Fruit fly (Drosophila melanogaster) whole organism, embryonic: Measurements from ENCODE around the gene Wdr33.

ENCODE experiments used
- Aef1 ChIP-seq: fragments of 200-800 bp; sonication (Bioruptor generic); IDR thresholded peaks from 3 replicates; pipeline ENCODE4 v1.3.6; 2022; ENCODE audit warnings: missing biosample characterization, missing genetic modification characterization
- B-H2 ChIP-seq: fragments of 200-800 bp; sonication (Bioruptor generic); optimal IDR thresholded peaks from 2 replicates; lab custom pipeline; 2018; ENCODE audit warnings: missing biosample characterization, mild to moderate bottlenecking, missing genetic modification characterization
- Bgb ChIP-seq: fragments of 200-800 bp; sonication (Bioruptor generic); IDR thresholded peaks from 2 replicates; pipeline ENCODE4 v1.3.6; 2022; ENCODE audit warnings: missing biosample characterization, missing genetic modification characterization; ENCODE audit not compliant: partially characterized antibody
- CG10274 ChIP-seq: fragments of 200-800 bp; sonication (Bioruptor generic); optimal IDR thresholded peaks from 3 replicates; lab custom pipeline; 2017; ENCODE audit warnings: missing biosample characterization, mild to moderate bottlenecking, missing genetic modification characterization
- CG11456 ChIP-seq: fragments of 200-800 bp; sonication (Bioruptor generic); IDR thresholded peaks from 3 replicates; pipeline ENCODE4 v1.3.6; 2022; ENCODE audit warnings: missing biosample characterization, missing genetic modification characterization
- CG12391 ChIP-seq: fragments of 200-800 bp; sonication (Bioruptor generic); optimal IDR thresholded peaks from 3 replicates; lab custom pipeline; 2018; ENCODE audit warnings: missing biosample characterization, mild to moderate bottlenecking, missing genetic modification characterization, moderate library complexity
- CG13296 ChIP-seq: fragments of 200-800 bp; sonication (Bioruptor generic); optimal IDR thresholded peaks from 3 replicates; lab custom pipeline; 2018; ENCODE audit warnings: missing biosample characterization, mild to moderate bottlenecking, missing genetic modification characterization
- CG14441 ChIP-seq: fragments of 200-800 bp; sonication (Bioruptor generic); IDR thresholded peaks from 2 replicates; pipeline ENCODE4 v1.3.6; 2022; ENCODE audit warnings: missing biosample characterization, missing genetic modification characterization
- CG17385 ChIP-seq: fragments of 200-800 bp; sonication (Bioruptor generic); optimal IDR thresholded peaks from 3 replicates; lab custom pipeline; 2018; ENCODE audit warnings: missing biosample characterization, mild to moderate bottlenecking, missing genetic modification characterization
- CG17612 ChIP-seq: fragments of 200-800 bp; sonication (Bioruptor generic); IDR thresholded peaks from 2 replicates; pipeline ENCODE4 v1.3.6; 2022; ENCODE audit warnings: missing biosample characterization, missing genetic modification characterization
- CG30020 ChIP-seq: fragments of 200-800 bp; optimal IDR thresholded peaks from 2 replicates; lab custom pipeline; 2019; ENCODE audit warnings: missing biosample characterization, mild to moderate bottlenecking, missing genetic modification characterization, moderate library complexity
- CG30403 ChIP-seq: fragments of 200-800 bp; sonication (Bioruptor generic); optimal IDR thresholded peaks from 3 replicates; lab custom pipeline; 2016; ENCODE audit warnings: missing biosample characterization, missing genetic modification characterization
- CG31388 ChIP-seq: fragments of 200-800 bp; sonication (Bioruptor generic); optimal IDR thresholded peaks from 2 replicates; lab custom pipeline; 2016; ENCODE audit warnings: missing biosample characterization, missing genetic modification characterization
- CG5180 ChIP-seq: fragments of 200-800 bp; sonication (Bioruptor generic); optimal IDR thresholded peaks from 3 replicates; lab custom pipeline; 2017; ENCODE audit warnings: missing biosample characterization, missing genetic modification characterization, mild to moderate bottlenecking, moderate library complexity, missing genetic modification reagents
- CG6254 ChIP-seq: fragments of 200-800 bp; sonication (Bioruptor generic); optimal IDR thresholded peaks from 3 replicates; lab custom pipeline; 2017; ENCODE audit warnings: mild to moderate bottlenecking, missing biosample characterization, missing genetic modification reagents, missing genetic modification characterization
- CG8089 ChIP-seq: fragments of 200-800 bp; sonication (Bioruptor generic); optimal IDR thresholded peaks from 3 replicates; lab custom pipeline; 2016; ENCODE audit warnings: missing biosample characterization, missing genetic modification characterization
- D19A ChIP-seq: fragments of 200-800 bp; optimal IDR thresholded peaks from 3 replicates; lab custom pipeline; 2019; ENCODE audit warnings: missing biosample characterization, mild to moderate bottlenecking, missing genetic modification characterization, moderate library complexity
- Dip3 ChIP-seq: fragments of 200-800 bp; sonication (Bioruptor generic); optimal IDR thresholded peaks from 3 replicates; lab custom pipeline; 2016; ENCODE audit warnings: missing biosample characterization, missing genetic modification characterization
- Gsc ChIP-seq: fragments of 200-800 bp; sonication (Bioruptor generic); IDR thresholded peaks from 2 replicates; pipeline ENCODE4 v1.3.6; 2022; ENCODE audit warnings: missing biosample characterization, missing genetic modification characterization
- HLH54F ChIP-seq: fragments of 200-800 bp; sonication (Bioruptor generic); optimal IDR thresholded peaks from 3 replicates; lab custom pipeline; 2016; ENCODE audit warnings: missing biosample characterization, missing genetic modification characterization
- Opbp ChIP-seq: fragments of 200-800 bp; sonication (Bioruptor generic); IDR thresholded peaks from 3 replicates; pipeline ENCODE4 v1.3.6; 2022; ENCODE audit warnings: missing biosample characterization, missing genetic modification characterization; ENCODE audit not compliant: partially characterized antibody
- Pdp1 ChIP-seq, 2 experiments: fragments of 200-800 bp; sonication (Bioruptor generic); optimal IDR thresholded peaks; 3 replicates each; lab custom pipeline; 2016; ENCODE audit warnings: missing biosample characterization in 2 of 2, missing genetic modification characterization in 2 of 2, mild to moderate bottlenecking in 1 of 2, moderate library complexity in 1 of 2
- Rfx ChIP-seq: fragments of 200-800 bp; sonication (Bioruptor generic); IDR thresholded peaks from 2 replicates; pipeline ENCODE4 v1.3.6; 2022; ENCODE audit warnings: missing biosample characterization, missing genetic modification characterization
- YL-1 ChIP-seq: fragments of 200-800 bp; sonication (Bioruptor generic); optimal IDR thresholded peaks from 3 replicates; lab custom pipeline; 2017; ENCODE audit warnings: missing biosample characterization, mild to moderate bottlenecking, missing genetic modification characterization
- ash1 ChIP-seq: fragments of 200-800 bp; sonication (Bioruptor generic); optimal IDR thresholded peaks from 2 replicates; lab custom pipeline; 2018; ENCODE audit warnings: missing biosample characterization, mild to moderate bottlenecking, missing genetic modification characterization
- az2 ChIP-seq: fragments of 200-800 bp; sonication (Bioruptor generic); optimal IDR thresholded peaks from 3 replicates; lab custom pipeline; 2016; ENCODE audit warnings: missing biosample characterization, missing genetic modification characterization
- bowl ChIP-seq: fragments of 200-800 bp; sonication (Bioruptor generic); IDR thresholded peaks from 2 replicates; pipeline ENCODE4 v1.3.6; 2022; ENCODE audit warnings: missing biosample characterization, missing genetic modification characterization
- br ChIP-seq: fragments of >200 bp; optimal IDR thresholded peaks from 2 replicates; lab custom pipeline; 2017
- crc ChIP-seq: fragments of 200-800 bp; sonication (Bioruptor generic); optimal IDR thresholded peaks from 2 replicates; lab custom pipeline; 2016; ENCODE audit warnings: missing biosample characterization, missing genetic modification characterization
- dmrt11E ChIP-seq: fragments of 200-800 bp; sonication (Bioruptor generic); optimal IDR thresholded peaks from 3 replicates; lab custom pipeline; 2018; ENCODE audit warnings: missing biosample characterization, mild to moderate bottlenecking, missing genetic modification characterization, moderate library complexity
- emc ChIP-seq: fragments of 200-800 bp; sonication (Bioruptor generic); optimal IDR thresholded peaks from 2 replicates; lab custom pipeline; 2016; ENCODE audit warnings: missing biosample characterization, missing genetic modification characterization
- fd96Cb ChIP-seq: fragments of 200-800 bp; sonication (Bioruptor generic); optimal IDR thresholded peaks from 2 replicates; lab custom pipeline; 2018; ENCODE audit warnings: missing biosample characterization, mild to moderate bottlenecking, missing genetic modification characterization, moderate library complexity
- fu2 ChIP-seq: fragments of 200-800 bp; sonication (Bioruptor generic); optimal IDR thresholded peaks from 2 replicates; lab custom pipeline; 2016; ENCODE audit warnings: missing biosample characterization, missing genetic modification characterization
- gro ChIP-seq: fragments of 200-800 bp; sonication (Bioruptor generic); optimal IDR thresholded peaks from 2 replicates; lab custom pipeline; 2016; ENCODE audit warnings: missing biosample characterization, missing genetic modification characterization
- hb ChIP-seq: fragments of 200-800 bp; sonication (Bioruptor generic); IDR thresholded peaks from 3 replicates; pipeline ENCODE4 v1.3.6; 2022; ENCODE audit warnings: missing biosample characterization, missing genetic modification characterization; ENCODE audit not compliant: partially characterized antibody
- hth ChIP-seq: fragments of >200 bp; optimal IDR thresholded peaks from 2 replicates; lab custom pipeline; 2017; ENCODE audit warnings: inconsistent platforms
- knrl ChIP-seq: fragments of 200-800 bp; sonication (Bioruptor generic); IDR thresholded peaks from 3 replicates; pipeline ENCODE4 v1.3.6; 2022; ENCODE audit warnings: missing biosample characterization, missing genetic modification characterization; ENCODE audit not compliant: partially characterized antibody
- nerfin-1 ChIP-seq: fragments of 200-800 bp; sonication (Bioruptor generic); optimal IDR thresholded peaks from 3 replicates; lab custom pipeline; 2019; ENCODE audit warnings: missing biosample characterization, mild to moderate bottlenecking, missing genetic modification characterization, moderate library complexity
- org-1 ChIP-seq: fragments of 200-800 bp; sonication (Bioruptor generic); optimal IDR thresholded peaks from 2 replicates; lab custom pipeline; 2017; ENCODE audit warnings: missing biosample characterization, missing genetic modification characterization
- pb ChIP-seq: fragments of 200-800 bp; sonication (Bioruptor generic); optimal IDR thresholded peaks from 3 replicates; lab custom pipeline; 2016; ENCODE audit warnings: missing biosample characterization, missing genetic modification characterization
- peb ChIP-seq: fragments of 200-800 bp; sonication (Bioruptor generic); IDR thresholded peaks from 2 replicates; pipeline ENCODE4 v1.3.6; 2022; ENCODE audit warnings: missing biosample characterization, missing genetic modification characterization
- pho ChIP-seq: fragments of 200-800 bp; sonication (Bioruptor generic); optimal IDR thresholded peaks from 2 replicates; lab custom pipeline; 2016; ENCODE audit warnings: missing biosample characterization, missing genetic modification characterization
- repo ChIP-seq: fragments of 200-800 bp; sonication (Bioruptor generic); optimal IDR thresholded peaks from 2 replicates; lab custom pipeline; 2016; ENCODE audit warnings: missing biosample characterization, missing genetic modification characterization
- sim ChIP-seq: fragments of 200-800 bp; sonication (Bioruptor generic); IDR thresholded peaks from 2 replicates; pipeline ENCODE4 v1.3.6; 2022; ENCODE audit warnings: missing biosample characterization, missing genetic modification characterization
- sima ChIP-seq: fragments of 200-800 bp; sonication (Bioruptor generic); optimal IDR thresholded peaks from 2 replicates; lab custom pipeline; 2016; ENCODE audit warnings: missing biosample characterization, missing genetic modification characterization
- slp2 ChIP-seq: fragments of 200-800 bp; sonication (Bioruptor generic); optimal IDR thresholded peaks from 2 replicates; lab custom pipeline; 2016; ENCODE audit warnings: missing biosample characterization, missing genetic modification characterization
- tx ChIP-seq: fragments of 200-800 bp; sonication (Bioruptor generic); optimal IDR thresholded peaks from 2 replicates; lab custom pipeline; 2016; ENCODE audit warnings: missing biosample characterization, missing genetic modification characterization
- unc-4 ChIP-seq: fragments of 200-800 bp; sonication (Bioruptor generic); IDR thresholded peaks from 2 replicates; pipeline ENCODE4 v1.3.6; 2022; ENCODE audit warnings: missing biosample characterization, missing genetic modification characterization; ENCODE audit not compliant: partially characterized antibody
- vnd ChIP-seq: fragments of 200-800 bp; sonication (Bioruptor generic); IDR thresholded peaks from 3 replicates; pipeline ENCODE4 v1.3.6; 2022; ENCODE audit warnings: missing biosample characterization, missing genetic modification characterization; ENCODE audit not compliant: partially characterized antibody
- vvl ChIP-seq: fragments of 200-800 bp; sonication (Bioruptor generic); IDR thresholded peaks from 2 replicates; pipeline ENCODE4 v1.3.6; 2022; ENCODE audit warnings: missing biosample characterization, missing genetic modification characterization
- z ChIP-seq: fragments of 200-800 bp; sonication (Bioruptor generic); IDR thresholded peaks from 3 replicates; pipeline ENCODE4 v1.3.6; 2022; ENCODE audit warnings: missing biosample characterization, missing genetic modification characterization

The Wdr33 gene

dm6 chr3R:5686049-5686757 is 25.8 kb downstream of the Wdr33 start (continued):
- TF ChIP-seq dmrt11E (no peak), B-H2 (GFP tag; lab: Kevin White, UChicago) (no peak), Rfx (GFP tag; lab: Robert Waterston, UW) (peak; percentile 49; the same call in 1 of the 2 replicates), CG8089 (GFP tag; lab: Kevin White, UChicago) (no peak), crc (GFP tag; lab: Kevin White, UChicago) (no peak), sim (GFP tag; lab: Robert Waterston, UW) (no peak), fu2 (GFP tag; lab: Kevin White, UChicago) (no peak), peb (GFP tag; lab: Robert Waterston, UW) (no peak), hb (GFP tag; lab: Robert Waterston, UW) (no peak), ash1 (GFP tag; lab: Kevin White, UChicago) (no peak), nerfin-1 (tag; lab: Kevin White, UChicago) (peak; percentile 77), CG31388 (GFP tag; lab: Kevin White, UChicago) (no peak), HLH54F (peak; percentile 57), pb (GFP tag; lab: Kevin White, UChicago) (no peak), pho (GFP tag; lab: Kevin White, UChicago) (peak; percentile 21), slp2 (GFP tag; lab: Kevin White, UChicago) (peak; percentile 24), Opbp (no peak), hth (lab: Kevin White, UChicago) (no peak), emc (GFP tag; lab: Kevin White, UChicago) (no peak), fd96Cb (tag; lab: Kevin White, UChicago) (peak; percentile 58), gro (GFP tag; lab: Kevin White, UChicago) (no peak), bowl (GFP tag; lab: Robert Waterston, UW) (no peak), CG17612 (GFP tag; lab: Robert Waterston, UW) (no peak), az2 (peak; percentile 42), YL-1 (GFP tag; lab: Kevin White, UChicago) (no peak), CG17385 (GFP tag; lab: Kevin White, UChicago) (peak; percentile 25), z (GFP tag; lab: Robert Waterston, UW) (no peak), tx (GFP tag; lab: Kevin White, UChicago) (peak; percentile 29), CG13296 (GFP tag; lab: Kevin White, UChicago) (peak; percentile 39), br (lab: Kevin White, UChicago) (no peak), vnd (no peak), knrl (GFP tag; lab: Robert Waterston, UW) (no peak), Dip3 (GFP tag; lab: Kevin White, UChicago) (peak; percentile 25), Bgb (GFP tag; lab: Robert Waterston, UW) (no peak), sima (GFP tag; lab: Kevin White, UChicago) (no peak), CG11456 (GFP tag; lab: Robert Waterston, UW) (no peak), CG5180 (peak; percentile 5), CG10274 (no peak), vvl (peak; percentile 65), org-1 (GFP tag; lab: Kevin White, UChicago) (no peak), CG14441 (peak; percentile 45; the same call in 1 of the 2 replicates), CG30020 (tag; lab: Kevin White, UChicago) (no peak), Gsc (GFP tag; lab: Robert Waterston, UW) (peak; percentile 26; the same call in 1 of the 2 replicates), D19A (tag; lab: Kevin White, UChicago) (peak; percentile 43), CG12391 (tag; lab: Kevin White, UChicago) (peak; percentile 38), Pdp1 (GFP tag; optimal IDR thresholded peaks at IDR 0.05; lab: Kevin White, UChicago) (peak; percentile 11 to 52), repo (peak; percentile 37), Aef1 (GFP tag; lab: Robert Waterston, UW) (peak; percentile 23; the same call in 1 of the 3 replicates), CG6254 (GFP tag; lab: Kevin White, UChicago) (peak; percentile 14), CG30403 (GFP tag; lab: Kevin White, UChicago) (peak; percentile 48), unc-4 (GFP tag; lab: Robert Waterston, UW) (no peak)
